Worm (Caenorhabditis elegans) whole organism, midembryonic: ENCODE results near the gene Y50E8A.22.

ENCODE experiments used
- T22C8.4 ChIP-seq: fragments of 200-800 bp; sonication (Bioruptor generic); IDR thresholded peaks from 2 replicates; pipeline ENCODE4 v1.3.6; 2022; ENCODE audit warnings: missing genetic modification characterization, missing compliant biosample characterization
- cog-1 ChIP-seq: sonication (generic microtip); optimal IDR thresholded peaks from 2 replicates; lab custom pipeline; 2016; ENCODE audit warnings: missing genetic modification characterization, missing compliant biosample characterization
- flt-1 ChIP-seq: fragments of 200-800 bp; sonication (Bioruptor generic); IDR thresholded peaks from 2 replicates; pipeline ENCODE4 v1.3.6; 2022; ENCODE audit warnings: missing genetic modification characterization, missing compliant biosample characterization
- klf-2 ChIP-seq: fragments of 200-800 bp; sonication (Bioruptor generic); conservative IDR thresholded peaks from 2 replicates; pipeline ENCODE4 v1.3.6; 2022; ENCODE audit warnings: missing genetic modification reagents, missing genetic modification characterization, missing compliant biosample characterization
- med-1 ChIP-seq: sonication (generic microtip); optimal IDR thresholded peaks from 2 replicates; lab custom pipeline; 2017; ENCODE audit warnings: missing genetic modification characterization, mild to moderate bottlenecking, missing compliant biosample characterization, antibody characterized with exemption, missing genetic modification reagents; ENCODE audit not compliant: insufficient read depth
- ref-1 ChIP-seq: fragments of 200-800 bp; sonication (Bioruptor generic); conservative IDR thresholded peaks from 2 replicates; pipeline ENCODE4 v1.3.6; 2022; ENCODE audit warnings: missing genetic modification reagents, missing genetic modification characterization, missing compliant biosample characterization
- tab-1 ChIP-seq: fragments of 200-800 bp; sonication (Bioruptor generic); IDR thresholded peaks from 2 replicates; pipeline ENCODE4 v1.3.6; 2022; ENCODE audit warnings: missing genetic modification characterization, missing compliant biosample characterization
- ztf-23 ChIP-seq: fragments of 200-800 bp; sonication (Bioruptor generic); IDR thresholded peaks from 2 replicates; pipeline ENCODE4 v1.3.6; 2022; ENCODE audit warnings: missing genetic modification reagents, missing genetic modification characterization, missing compliant biosample characterization
- ztf-29 ChIP-seq: fragments of 200-800 bp; sonication (Bioruptor generic); IDR thresholded peaks from 2 replicates; pipeline ENCODE4 v1.3.6; 2022; ENCODE audit warnings: missing genetic modification reagents, missing genetic modification characterization, missing compliant biosample characterization

The Y50E8A.22 gene

DNA sequence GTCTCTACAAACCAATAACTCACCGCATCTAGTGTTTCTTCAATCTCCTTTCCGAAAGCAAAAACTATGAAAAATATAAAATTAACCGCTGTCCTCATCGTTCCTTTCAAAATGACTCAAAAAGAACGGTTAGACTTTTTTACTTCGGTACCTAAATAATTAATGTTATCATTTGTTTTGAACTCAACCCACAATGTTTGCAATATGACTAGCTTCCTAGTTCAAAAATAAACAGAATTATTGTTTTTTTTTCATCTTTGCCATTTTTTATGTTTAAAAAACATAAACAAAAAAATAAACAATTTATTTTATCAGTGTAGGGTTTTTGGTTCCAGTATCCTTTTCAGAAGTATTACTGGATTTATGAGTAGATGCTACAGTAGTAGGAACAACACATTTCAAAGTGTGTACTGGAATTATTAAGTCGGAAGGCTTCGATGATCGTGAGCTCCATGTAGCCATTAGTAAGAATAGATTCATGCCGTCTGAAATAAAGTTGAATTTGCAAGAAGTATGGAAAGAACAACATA is at the start of gene Y50E8A.22, which contains the start of gene lipl-8:
Gene Y50E8A.22, minus strand, starts transcription at position 480 of the 530 bp plus-strand sequence.
Gene lipl-8, minus strand, starts transcription at position 101 of the 530 bp plus-strand sequence.
- TF ChIP-seq med-1 (GFP tag; lab: Kevin White, UChicago) (no peak), ztf-23 (GFP tag; lab: Robert Waterston, UW) (no peak), flt-1 (no peak), cog-1 (tag; lab: Kevin White, UChicago) (no peak), ref-1 (no peak), tab-1 (GFP tag; lab: Robert Waterston, UW) (no peak), T22C8.4 (GFP tag; lab: Robert Waterston, UW) (no peak), ztf-29 (no peak), klf-2 (GFP tag; lab: Robert Waterston, UW) (no peak)

DNA sequence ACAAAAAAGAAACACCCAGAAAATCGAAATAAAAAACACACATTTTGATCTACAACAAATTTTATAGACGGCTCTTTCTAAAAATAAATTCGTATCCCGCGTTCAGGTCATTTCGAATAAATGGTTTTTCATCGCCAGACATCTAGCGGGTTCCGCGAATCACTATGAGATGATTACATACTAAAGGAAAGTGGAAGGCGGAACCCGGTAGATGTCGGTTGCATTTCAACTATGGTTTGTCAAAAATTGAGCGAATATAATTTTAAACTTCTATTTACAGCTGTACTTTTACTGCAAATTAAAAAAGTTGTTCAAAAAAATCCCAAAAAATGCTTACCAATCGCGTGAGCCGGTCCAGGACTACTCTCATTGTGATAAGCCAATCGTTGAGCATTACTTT is 49.0 kb upstream of the Y50E8A.22 start:
- TF ChIP-seq klf-2 (GFP tag; lab: Robert Waterston, UW) = no peak
- TF ChIP-seq ztf-29 = no peak
- no peak for TF ChIP-seq med-1 (GFP tag; lab: Kevin White, UChicago)
- no peak for TF ChIP-seq tab-1 (GFP tag; lab: Robert Waterston, UW)
- no peak for TF ChIP-seq ref-1
- TF ChIP-seq ztf-23 (GFP tag; lab: Robert Waterston, UW) = no peak
- TF ChIP-seq flt-1 = no peak
- no peak for TF ChIP-seq T22C8.4 (GFP tag; lab: Robert Waterston, UW)
- no peak for TF ChIP-seq cog-1 (tag; lab: Kevin White, UChicago)

DNA sequence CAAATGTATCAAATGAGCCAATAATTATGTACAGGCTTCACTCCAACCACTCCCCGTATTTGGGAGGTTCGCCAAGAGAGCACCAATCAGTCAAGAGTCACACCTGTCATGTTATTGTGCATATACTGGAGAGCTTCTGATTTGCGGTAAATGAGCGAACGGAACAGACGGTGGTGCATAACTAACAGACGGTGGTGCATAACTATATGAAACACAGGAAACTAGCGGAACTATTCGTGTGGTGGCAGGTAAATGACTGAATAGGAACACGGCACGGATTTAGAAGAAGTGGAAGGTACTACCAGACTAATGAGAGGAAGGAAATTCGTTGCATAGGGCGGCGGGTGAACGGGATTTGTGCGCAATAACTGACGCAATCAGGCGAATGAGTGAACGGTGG is 44.2 kb upstream of the Y50E8A.22 start:
- no peak for TF ChIP-seq cog-1 (tag; lab: Kevin White, UChicago)
- no peak for TF ChIP-seq tab-1 (GFP tag; lab: Robert Waterston, UW)
- no peak for TF ChIP-seq ref-1
- TF ChIP-seq ztf-23 (GFP tag; lab: Robert Waterston, UW) = no peak
- TF ChIP-seq med-1 (GFP tag; lab: Kevin White, UChicago) = no peak
- TF ChIP-seq flt-1 = no peak
- TF ChIP-seq T22C8.4 (GFP tag; lab: Robert Waterston, UW) = no peak
- no peak for TF ChIP-seq ztf-29
- no peak for TF ChIP-seq klf-2 (GFP tag; lab: Robert Waterston, UW)

DNA sequence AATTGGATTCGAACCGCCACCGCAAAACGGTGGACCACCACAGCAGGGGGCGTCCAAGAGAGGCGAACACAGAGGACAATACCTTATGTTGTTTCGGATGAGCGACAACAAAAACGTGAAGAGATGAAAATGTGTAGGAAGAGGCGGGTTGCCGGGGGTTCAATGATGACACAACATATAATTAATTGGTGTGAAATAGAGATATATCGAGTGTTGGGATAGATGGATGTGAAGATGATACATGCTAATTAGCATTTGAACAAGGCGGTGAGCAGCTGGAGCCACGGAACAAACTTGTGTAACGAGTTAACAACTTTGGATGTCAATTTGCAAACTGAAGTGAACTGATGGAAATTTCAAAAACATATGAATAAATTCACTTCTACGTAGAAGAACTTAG is 43.5 kb upstream of the Y50E8A.22 start:
- no peak for TF ChIP-seq ztf-23 (GFP tag; lab: Robert Waterston, UW)
- no peak for TF ChIP-seq flt-1

DNA sequence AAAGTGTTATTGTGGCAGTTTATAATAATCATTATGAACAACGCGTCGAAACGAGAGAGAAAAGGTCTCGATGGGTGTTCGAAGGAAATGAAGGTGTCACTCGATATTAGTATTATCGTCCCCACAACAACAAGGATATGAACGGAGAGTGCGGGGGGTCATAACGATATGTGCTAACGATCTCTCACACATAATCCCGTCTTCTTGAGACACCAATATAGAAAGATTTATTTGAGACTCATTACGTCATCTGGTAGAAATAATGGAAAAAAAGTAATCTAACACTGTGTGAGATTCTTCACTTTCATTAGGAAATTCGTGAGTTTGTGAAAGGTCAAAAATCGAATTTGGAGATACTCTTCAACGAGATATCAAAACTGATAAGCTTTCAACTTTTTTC is 42.8 kb upstream of the Y50E8A.22 start:
- TF ChIP-seq cog-1 (tag; lab: Kevin White, UChicago) = no peak

- no peak for TF ChIP-seq med-1 (GFP tag; lab: Kevin White, UChicago)
- no peak for TF ChIP-seq klf-2 (GFP tag; lab: Robert Waterston, UW)
- no peak for TF ChIP-seq tab-1 (GFP tag; lab: Robert Waterston, UW)
- no peak for TF ChIP-seq cog-1 (tag; lab: Kevin White, UChicago)
- TF ChIP-seq flt-1 = no peak
- no peak for TF ChIP-seq ztf-23 (GFP tag; lab: Robert Waterston, UW)
Observed at ce11 chrV:14790792-14791191, 41.9 kb upstream of the Y50E8A.22 start.

- TF ChIP-seq ref-1 (no peak), T22C8.4 (GFP tag; lab: Robert Waterston, UW) (no peak), tab-1 (GFP tag; lab: Robert Waterston, UW) (no peak), cog-1 (tag; lab: Kevin White, UChicago) (no peak), klf-2 (GFP tag; lab: Robert Waterston, UW) (no peak), med-1 (GFP tag; lab: Kevin White, UChicago) (no peak), ztf-23 (GFP tag; lab: Robert Waterston, UW) (no peak), ztf-29 (no peak), flt-1 (no peak)
Observed at ce11 chrV:14788462-14788861, 39.6 kb upstream of the Y50E8A.22 start.

DNA sequence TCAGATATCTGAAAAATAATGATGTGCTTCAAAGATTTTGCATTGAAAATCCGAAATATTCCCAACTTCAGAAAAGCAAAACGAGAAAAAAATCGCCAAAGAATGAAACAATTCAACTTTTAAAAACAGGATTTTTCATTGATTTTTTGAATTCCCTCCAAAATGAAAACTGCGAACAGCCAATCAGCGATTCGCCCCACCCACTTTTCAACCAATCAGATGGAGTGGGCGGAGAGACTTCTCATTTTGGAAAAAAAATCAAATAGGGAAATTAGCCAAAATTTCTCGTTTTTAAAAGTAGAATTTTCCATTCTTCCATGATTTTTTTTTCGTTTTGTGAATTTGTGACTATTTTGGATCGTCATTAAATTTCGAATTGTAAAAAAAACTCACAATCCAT is 35.9 kb upstream of the Y50E8A.22 start:
- TF ChIP-seq T22C8.4 (GFP tag; lab: Robert Waterston, UW) (no peak), med-1 (GFP tag; lab: Kevin White, UChicago) (no peak), ztf-23 (GFP tag; lab: Robert Waterston, UW) (no peak), cog-1 (tag; lab: Kevin White, UChicago) (no peak), ztf-29 (no peak), ref-1 (no peak), tab-1 (GFP tag; lab: Robert Waterston, UW) (no peak), klf-2 (GFP tag; lab: Robert Waterston, UW) (no peak), flt-1 (no peak)

ce11 chrV:14784160-14784774 is 35.4 kb upstream of the Y50E8A.22 start, which contains the start of gene Y50E8A.12:
Gene Y50E8A.12 (minus strand): TSS chrV:14784210.
- TF ChIP-seq flt-1 = no peak
- no peak for TF ChIP-seq ref-1
- TF ChIP-seq tab-1 (GFP tag; lab: Robert Waterston, UW) = no peak
- no peak for TF ChIP-seq T22C8.4 (GFP tag; lab: Robert Waterston, UW)
- TF ChIP-seq ztf-23 (GFP tag; lab: Robert Waterston, UW) = no peak
- no peak for TF ChIP-seq cog-1 (tag; lab: Kevin White, UChicago)
- no peak for TF ChIP-seq ztf-29
- TF ChIP-seq med-1 (GFP tag; lab: Kevin White, UChicago) = no peak
- TF ChIP-seq klf-2 (GFP tag; lab: Robert Waterston, UW) = no peak

- TF ChIP-seq ztf-23 (GFP tag; lab: Robert Waterston, UW) = no peak
- TF ChIP-seq ref-1 = no peak
Observed at ce11 chrV:14781130-14781529, 32.2 kb upstream of the Y50E8A.22 start, which contains the start of gene Y50E8A.11. Gene Y50E8A.11 (plus strand): TSS chrV:14781430.
